Worm (Caenorhabditis elegans) whole organism, L2 larva: ENCODE data around the gene egl-8.

Experiments used
- ama-1 ChIP-seq: fragments of 150-350 bp; optimal IDR thresholded peaks from 2 replicates; lab custom pipeline; 2018; ENCODE audit warnings: inconsistent platforms
- crh-2 ChIP-seq: sonication (generic microtip); optimal IDR thresholded peaks from 2 replicates; lab custom pipeline; 2017; ENCODE audit warnings: missing biosample characterization, missing genetic modification characterization
- elt-3 ChIP-seq: sonication (generic microtip); optimal IDR thresholded peaks from 2 replicates; lab custom pipeline; 2017; ENCODE audit warnings: missing biosample characterization, missing genetic modification characterization
- mdl-1 ChIP-seq, 2 experiments: fragments of 150-350 bp in 1 of 2; sonication (generic microtip) in 1 of 2; optimal IDR thresholded peaks; 2 replicates each; lab custom pipeline; 2017; ENCODE audit warnings: missing biosample characterization in 2 of 2, missing genetic modification characterization in 2 of 2
- nhr-6 ChIP-seq: fragments of 150-350 bp; optimal IDR thresholded peaks from 2 replicates; lab custom pipeline; 2014; ENCODE audit warnings: missing biosample characterization, missing genetic modification characterization
- unc-39 ChIP-seq: fragments of 150-350 bp; optimal IDR thresholded peaks from 2 replicates; lab custom pipeline; 2014; ENCODE audit warnings: missing biosample characterization, missing genetic modification characterization

DNA sequence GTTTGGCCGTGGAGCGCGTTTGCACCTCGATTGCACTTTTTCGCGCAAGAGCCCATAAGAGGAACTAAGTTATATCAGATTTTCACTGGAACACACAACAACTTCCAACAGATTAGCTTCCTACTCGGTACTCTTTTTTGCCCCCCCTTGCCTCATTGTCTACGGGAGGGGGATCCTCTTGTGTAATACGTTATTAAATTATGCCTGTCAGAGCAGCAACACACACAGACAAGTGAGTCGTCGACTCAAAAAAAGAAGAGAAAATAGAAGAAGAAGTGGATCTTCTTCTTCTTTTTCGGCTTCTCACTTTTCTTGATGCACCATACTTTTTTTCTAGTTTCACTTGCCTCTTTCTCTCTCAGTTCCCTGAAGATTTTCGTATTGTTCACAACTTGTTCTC is 9.5 kb upstream of the egl-8 start:
- TF ChIP-seq crh-2 (no peak), nhr-6 (no peak), elt-3 (tag; lab: Kevin White, UChicago) (no peak), unc-39 (tag; lab: Kevin White, UChicago) (no peak), ama-1 (no peak), mdl-1 (tag; optimal IDR thresholded peaks at IDR 0.05; lab: Kevin White, UChicago) (no peak)
